Worm (Caenorhabditis elegans): ENCODE results near the gene srg-1.

Gene srg-1

ce11 chrIII:6280070-6280596 is 22.0 kb upstream of the srg-1 start, which contains the start of gene hmg-1.2 (continued):
- TF ChIP-seq egl-18 (GFP tag; IDR thresholded peaks at IDR 0.05) = 0 out of 2 replicates have a peak, but pooled peaks have one; percentile 35
- peak; percentile 71 for TF ChIP-seq pbrm-1 (GFP tag; IDR thresholded peaks at IDR 0.05)
- peak; percentile 50 for TF ChIP-seq athp-1 (tag; optimal IDR thresholded peaks at IDR 0.05)
- peak; percentile 47; the same call in 1 of the 2 replicates for TF ChIP-seq lin-26 (GFP tag; IDR thresholded peaks at IDR 0.05)
- TF ChIP-seq nfyb-1 (GFP tag; IDR thresholded peaks at IDR 0.05) = peak; percentile 86
- TF ChIP-seq dpl-1 (GFP tag; optimal IDR thresholded peaks at IDR 0.05) = no peak
- peak; percentile 85 for TF ChIP-seq B0336.3 (GFP tag; IDR thresholded peaks at IDR 0.05)
- peak; percentile 76 for TF ChIP-seq ceh-27 (GFP tag; optimal IDR thresholded peaks at IDR 0.05)
- peak; percentile 73 for TF ChIP-seq repo-1 (tag; optimal IDR thresholded peaks at IDR 0.05)
- peak; percentile 85 for TF ChIP-seq lin-40 (tag; optimal IDR thresholded peaks at IDR 0.05)
- TF ChIP-seq nhr-120 (GFP tag; IDR thresholded peaks at IDR 0.05) = no peak
- peak; percentile 11 for TF ChIP-seq snpc-4 (GFP tag; optimal IDR thresholded peaks at IDR 0.05)
- peak in 3 of 4 experiments; percentile 60 to 75 (median 73) for TF ChIP-seq snpc-4 (tag; optimal IDR thresholded peaks at IDR 0.05)
- peak in 1 of 3 experiments; percentile 42 for TF ChIP-seq lin-35 (GFP tag; optimal IDR thresholded peaks at IDR 0.05)
- no peak for TF ChIP-seq Y79H2A.3 (GFP tag; conservative IDR thresholded peaks at IDR 0.05)
- TF ChIP-seq atf-7 (tag; optimal IDR thresholded peaks at IDR 0.05) = peak; percentile 67
- peak in 1 of 2 experiments; percentile 29 for TF ChIP-seq let-607 (tag; optimal IDR thresholded peaks at IDR 0.05)
- TF ChIP-seq zfh-2 (GFP tag; conservative IDR thresholded peaks at IDR 0.05) = no peak
- TF ChIP-seq chd-7 (tag; optimal IDR thresholded peaks at IDR 0.05) = peak; percentile 74
- TF ChIP-seq nfya-1 (tag; optimal IDR thresholded peaks at IDR 0.05; ENCODE audit: borderline replicate concordance, insufficient read depth) = no peak
- TF ChIP-seq ztf-18 (tag; optimal IDR thresholded peaks at IDR 0.05) = peak; percentile 18
- TF ChIP-seq madf-10 (tag; optimal IDR thresholded peaks at IDR 0.05) = peak; percentile 65
- no peak for TF ChIP-seq B0019.2 (GFP tag; conservative IDR thresholded peaks at IDR 0.05)
- TF ChIP-seq ceh-79 (tag; optimal IDR thresholded peaks at IDR 0.05) = peak; percentile 32
- TF ChIP-seq egl-44 (GFP tag; IDR thresholded peaks at IDR 0.05) = no peak
- peak; percentile 55 for TF ChIP-seq tlf-1 (GFP tag; optimal IDR thresholded peaks at IDR 0.05)
- no peak for TF ChIP-seq madf-8 (GFP tag; conservative IDR thresholded peaks at IDR 0.05)
- TF ChIP-seq gei-17 (GFP tag; optimal IDR thresholded peaks at IDR 0.05) = peak; percentile 67
- TF ChIP-seq sptf-2 (GFP tag; optimal IDR thresholded peaks at IDR 0.05) = no peak
- TF ChIP-seq egrh-3 (GFP tag; IDR thresholded peaks at IDR 0.05) = 0 out of 2 replicates have a peak, but pooled peaks have one; percentile 32
- TF ChIP-seq lin-54 (GFP tag; optimal IDR thresholded peaks at IDR 0.05) = peak; percentile 39
- TF ChIP-seq ceh-91 (GFP tag; IDR thresholded peaks at IDR 0.05) = no peak
- no peak for TF ChIP-seq tbx-9 (tag; optimal IDR thresholded peaks at IDR 0.05; ENCODE audit: borderline replicate concordance)
- no peak for TF ChIP-seq efl-1 (GFP tag; optimal IDR thresholded peaks at IDR 0.05)
- TF ChIP-seq unc-62 (GFP tag; optimal IDR thresholded peaks at IDR 0.05) = peak; percentile 83
- no peak for TF ChIP-seq sdz-38 (tag; optimal IDR thresholded peaks at IDR 0.05)

ce11 chrIII:6279453-6279852 is 21.3 kb upstream of the srg-1 start:
- TF ChIP-seq Y67H2A.10 (GFP tag; conservative IDR thresholded peaks at IDR 0.05) = no peak
- no peak for TF ChIP-seq nfyb-1 (GFP tag; IDR thresholded peaks at IDR 0.05)
- TF ChIP-seq atf-7 (tag; optimal IDR thresholded peaks at IDR 0.05) = peak; percentile 3
- no peak for TF ChIP-seq nfya-1 (tag; optimal IDR thresholded peaks at IDR 0.05; ENCODE audit: borderline replicate concordance, insufficient read depth)
- TF ChIP-seq F39B2.1 (GFP tag; IDR thresholded peaks at IDR 0.05) = no peak
- peak; percentile 20; the same call in 1 of the 2 replicates for TF ChIP-seq hmg-1.2 (GFP tag; IDR thresholded peaks at IDR 0.05)
- TF ChIP-seq let-526 (GFP tag; IDR thresholded peaks at IDR 0.05) = no peak
- TF ChIP-seq ZK185.1 (tag; optimal IDR thresholded peaks at IDR 0.05; ENCODE audit: poor library complexity, severe bottlenecking) = no peak

All from whole organism, young adult.